Worm (Caenorhabditis elegans) whole organism, L4 larva: Measurements from ENCODE around the gene C35A5.4.

ENCODE experiments used
- D1046.2 ChIP-seq: fragments of 200-800 bp; sonication (Bioruptor generic); IDR thresholded peaks from 2 replicates; pipeline ENCODE4 v1.3.6; 2022; ENCODE audit warnings: missing genetic modification characterization, missing compliant biosample characterization
- F10B5.3 ChIP-seq: sonication (generic microtip); optimal IDR thresholded peaks from 2 replicates; lab custom pipeline; 2016; ENCODE audit warnings: mild to moderate bottlenecking, missing genetic modification characterization, missing compliant biosample characterization
- F37D6.2 ChIP-seq: sonication (generic microtip); optimal IDR thresholded peaks from 2 replicates; lab custom pipeline; 2016; ENCODE audit warnings: mild to moderate bottlenecking, missing genetic modification characterization, missing compliant biosample characterization
- F49E8.2 ChIP-seq: sonication (generic microtip); optimal IDR thresholded peaks from 2 replicates; lab custom pipeline; 2016; ENCODE audit warnings: missing compliant biosample characterization, mild to moderate bottlenecking, missing genetic modification characterization, borderline replicate concordance
- Y105C5A.15 ChIP-seq: fragments of 200-800 bp; sonication (Bioruptor generic); IDR thresholded peaks from 2 replicates; pipeline ENCODE4 v1.3.6; 2022; ENCODE audit warnings: missing genetic modification characterization, missing compliant biosample characterization
- Y5F2A.4 ChIP-seq: fragments of 200-800 bp; sonication (Bioruptor generic); optimal IDR thresholded peaks from 2 replicates; lab custom pipeline; 2018; ENCODE audit warnings: mild to moderate bottlenecking, missing genetic modification characterization, missing compliant biosample characterization
- Y75B8A.6 ChIP-seq: fragments of 200-800 bp; sonication (Bioruptor generic); IDR thresholded peaks from 2 replicates; pipeline ENCODE4 v1.3.6; 2022; ENCODE audit warnings: missing genetic modification reagents, missing genetic modification characterization, missing compliant biosample characterization
- ZK337.2 ChIP-seq: fragments of 200-800 bp; sonication (Bioruptor generic); IDR thresholded peaks from 2 replicates; pipeline ENCODE4 v1.3.6; 2022; ENCODE audit warnings: missing genetic modification reagents, missing genetic modification characterization, missing compliant biosample characterization
- aha-1 ChIP-seq: fragments of 150-350 bp; peaks from one replicate; lab custom pipeline; 2014; ENCODE audit warnings: missing biosample characterization, missing genetic modification characterization
- attf-4 ChIP-seq: sonication (generic microtip); optimal IDR thresholded peaks from 3 replicates; lab custom pipeline; 2017; ENCODE audit warnings: missing biosample characterization, missing genetic modification characterization
- ceh-20 ChIP-seq: fragments of 200-800 bp; sonication (Bioruptor generic); IDR thresholded peaks from 2 replicates; pipeline ENCODE4 v1.3.6; 2022; ENCODE audit warnings: missing genetic modification reagents, missing genetic modification characterization, missing compliant biosample characterization
- ceh-82 ChIP-seq: sonication (generic microtip); optimal IDR thresholded peaks from 2 replicates; lab custom pipeline; 2017; ENCODE audit warnings: missing biosample characterization, missing genetic modification characterization
- cey-2 ChIP-seq: sonication (generic microtip); optimal IDR thresholded peaks from 3 replicates; lab custom pipeline; 2017; ENCODE audit warnings: missing genetic modification characterization, mild to moderate bottlenecking, missing compliant biosample characterization, antibody characterized with exemption, borderline replicate concordance; ENCODE audit not compliant: insufficient read depth
- daf-12 ChIP-seq: fragments of 150-350 bp; optimal IDR thresholded peaks from 2 replicates; lab custom pipeline; 2014; ENCODE audit warnings: missing biosample characterization, missing genetic modification reagents, missing genetic modification characterization
- daf-16 ChIP-seq, 3 experiments: sonication (generic microtip); optimal IDR thresholded peaks; 2 replicates each; lab custom pipeline; 2016 to 2017; ENCODE audit warnings: missing genetic modification characterization in 3 of 3, missing genetic modification reagents in 3 of 3, mild to moderate bottlenecking in 2 of 3, missing compliant biosample characterization in 2 of 3, missing biosample characterization in 1 of 3, moderate library complexity in 1 of 3
- daf-19 ChIP-seq: fragments of 200-800 bp; sonication (Bioruptor generic); conservative IDR thresholded peaks from 2 replicates; pipeline ENCODE4 v1.3.6; 2022; ENCODE audit warnings: missing genetic modification characterization, missing compliant biosample characterization
- daf-8 ChIP-seq: fragments of 200-800 bp; sonication (Bioruptor generic); IDR thresholded peaks from 2 replicates; pipeline ENCODE4 v1.3.6; 2022; ENCODE audit warnings: missing genetic modification characterization, missing compliant biosample characterization
- dmd-9 ChIP-seq: fragments of 200-800 bp; sonication (Bioruptor generic); IDR thresholded peaks from 2 replicates; pipeline ENCODE4 v1.3.6; 2022; ENCODE audit warnings: missing genetic modification reagents, missing genetic modification characterization, missing compliant biosample characterization
- egl-43 ChIP-seq: fragments of 200-800 bp; sonication (Bioruptor generic); IDR thresholded peaks from 2 replicates; pipeline ENCODE4 v1.3.6; 2022; ENCODE audit warnings: missing genetic modification reagents, missing genetic modification characterization, missing compliant biosample characterization
- gei-8 ChIP-seq: fragments of 200-800 bp; sonication (Bioruptor generic); optimal IDR thresholded peaks from 2 replicates; lab custom pipeline; 2018; ENCODE audit warnings: mild to moderate bottlenecking, missing genetic modification characterization, missing compliant biosample characterization
- hif-1 ChIP-seq, 2 experiments: sonication (generic microtip); optimal IDR thresholded peaks; 2 replicates each; lab custom pipeline; 2016 to 2017; ENCODE audit warnings: missing compliant biosample characterization in 2 of 2, missing genetic modification characterization in 2 of 2, missing genetic modification reagents in 2 of 2, missing genotype in 2 of 2, mild to moderate bottlenecking in 1 of 2
- jun-1 ChIP-seq: fragments of 150-350 bp; optimal IDR thresholded peaks from 2 replicates; lab custom pipeline; 2014; ENCODE audit warnings: missing biosample characterization, missing genetic modification reagents, missing genetic modification characterization
- lin-15B ChIP-seq: fragments of 150-350 bp; sonication (generic microtip); optimal IDR thresholded peaks from 3 replicates; lab custom pipeline; 2014; ENCODE audit warnings: missing biosample characterization, missing genetic modification characterization
- lir-3 ChIP-seq: sonication (generic microtip); optimal IDR thresholded peaks from 2 replicates; lab custom pipeline; 2016; ENCODE audit warnings: mild to moderate bottlenecking, missing genetic modification characterization, missing compliant biosample characterization
- lsy-2 ChIP-seq, 2 experiments: fragments of 150-350 bp in 1 of 2; sonication (generic microtip) in 1 of 2; optimal IDR thresholded peaks; 2 replicates each; lab custom pipeline; 2014 to 2017; ENCODE audit warnings: missing biosample characterization in 2 of 2, missing genetic modification characterization in 2 of 2
- madf-5 ChIP-seq, 2 experiments: fragments of 200-800 bp; sonication (Bioruptor generic); IDR thresholded peaks; 2 replicates each; pipeline ENCODE4 v1.3.6; 2022; ENCODE audit warnings: missing compliant biosample characterization in 2 of 2, missing genetic modification characterization in 2 of 2
- mdt-29 ChIP-seq: fragments of 200-800 bp; sonication (Bioruptor generic); IDR thresholded peaks from 2 replicates; pipeline ENCODE4 v1.3.6; 2022; ENCODE audit warnings: missing genetic modification reagents, missing genetic modification characterization, missing compliant biosample characterization
- mes-2 ChIP-seq: sonication (generic microtip); optimal IDR thresholded peaks from 2 replicates; lab custom pipeline; 2016; ENCODE audit warnings: missing genotype, mild to moderate bottlenecking, missing genetic modification characterization, missing compliant biosample characterization; ENCODE audit not compliant: poor library complexity, severe bottlenecking
- mxl-2 ChIP-seq: fragments of 200-800 bp; sonication (Bioruptor generic); conservative IDR thresholded peaks from 2 replicates; pipeline ENCODE4 v1.3.6; 2022; ENCODE audit warnings: missing genetic modification reagents, missing genetic modification characterization, missing compliant biosample characterization
- mxl-3 ChIP-seq: fragments of 200-800 bp; sonication (Bioruptor generic); optimal IDR thresholded peaks from 2 replicates; lab custom pipeline; 2018; ENCODE audit warnings: mild to moderate bottlenecking, missing genetic modification characterization, missing compliant biosample characterization
- nhr-10 ChIP-seq: fragments of 150-350 bp; optimal IDR thresholded peaks from 2 replicates; lab custom pipeline; 2014; ENCODE audit warnings: missing biosample characterization, missing genetic modification characterization
- nhr-11 ChIP-seq: fragments of 150-350 bp; optimal IDR thresholded peaks from 2 replicates; lab custom pipeline; 2014; ENCODE audit warnings: missing biosample characterization, missing genetic modification characterization
- nhr-28 ChIP-seq: fragments of 150-350 bp; optimal IDR thresholded peaks from 2 replicates; lab custom pipeline; 2014; ENCODE audit warnings: missing biosample characterization, missing genetic modification characterization
- nhr-42 ChIP-seq: fragments of 200-800 bp; sonication (Bioruptor generic); IDR thresholded peaks from 2 replicates; pipeline ENCODE4 v1.3.6; 2022; ENCODE audit warnings: missing genetic modification characterization, missing compliant biosample characterization
- nhr-48 ChIP-seq: sonication (generic microtip); optimal IDR thresholded peaks from 2 replicates; lab custom pipeline; 2016; ENCODE audit warnings: mild to moderate bottlenecking, missing genetic modification characterization, missing compliant biosample characterization
- nhr-76 ChIP-seq: fragments of 150-350 bp; optimal IDR thresholded peaks from 2 replicates; lab custom pipeline; 2014; ENCODE audit warnings: missing biosample characterization, missing genetic modification characterization
- nhr-77 ChIP-seq: fragments of 150-350 bp; optimal IDR thresholded peaks from 2 replicates; lab custom pipeline; 2014; ENCODE audit warnings: missing biosample characterization, missing genetic modification characterization
- pha-4 ChIP-seq, 2 experiments: fragments of 150-350 bp in 1 of 2; fragments of 200-800 bp in 1 of 2; sonication (Bioruptor generic) in 1 of 2; IDR thresholded peaks in 1 of 2; optimal IDR thresholded peaks in 1 of 2; 2 replicates each; pipeline versions ENCODE4 v1.3.6 to Lab custom; 2014 to 2022; ENCODE audit warnings: missing genetic modification characterization in 2 of 2, missing genetic modification reagents in 2 of 2, missing biosample characterization in 1 of 2, missing compliant biosample characterization in 1 of 2
- set-16 ChIP-seq: fragments of 200-800 bp; sonication (Bioruptor generic); IDR thresholded peaks from 2 replicates; pipeline ENCODE4 v1.3.6; 2022; ENCODE audit warnings: missing genetic modification reagents, missing genetic modification characterization, missing compliant biosample characterization
- snpc-4 ChIP-seq: fragments of 150-350 bp; optimal IDR thresholded peaks from 2 replicates; lab custom pipeline; 2014; ENCODE audit warnings: missing biosample characterization, missing genetic modification characterization
- spr-1 ChIP-seq: sonication (generic microtip); optimal IDR thresholded peaks from 2 replicates; lab custom pipeline; 2016; ENCODE audit warnings: mild to moderate bottlenecking, missing genetic modification characterization, missing compliant biosample characterization
- vab-7 ChIP-seq: fragments of 200-800 bp; sonication (Bioruptor generic); IDR thresholded peaks from 2 replicates; pipeline ENCODE4 v1.3.6; 2022; ENCODE audit warnings: missing genetic modification reagents, missing genetic modification characterization, missing compliant biosample characterization
- zfp-3 ChIP-seq: fragments of 200-800 bp; sonication (Bioruptor generic); conservative IDR thresholded peaks from 2 replicates; pipeline ENCODE4 v1.3.6; 2022; ENCODE audit warnings: missing genetic modification reagents, missing genetic modification characterization, missing compliant biosample characterization
- zip-2 ChIP-seq: fragments of 150-350 bp; optimal IDR thresholded peaks from 2 replicates; lab custom pipeline; 2014; ENCODE audit warnings: missing biosample characterization, missing genetic modification characterization
- ztf-11 ChIP-seq: fragments of 150-350 bp; optimal IDR thresholded peaks from 2 replicates; lab custom pipeline; 2014; ENCODE audit warnings: missing biosample characterization, missing genetic modification characterization

The C35A5.4 gene

DNA sequence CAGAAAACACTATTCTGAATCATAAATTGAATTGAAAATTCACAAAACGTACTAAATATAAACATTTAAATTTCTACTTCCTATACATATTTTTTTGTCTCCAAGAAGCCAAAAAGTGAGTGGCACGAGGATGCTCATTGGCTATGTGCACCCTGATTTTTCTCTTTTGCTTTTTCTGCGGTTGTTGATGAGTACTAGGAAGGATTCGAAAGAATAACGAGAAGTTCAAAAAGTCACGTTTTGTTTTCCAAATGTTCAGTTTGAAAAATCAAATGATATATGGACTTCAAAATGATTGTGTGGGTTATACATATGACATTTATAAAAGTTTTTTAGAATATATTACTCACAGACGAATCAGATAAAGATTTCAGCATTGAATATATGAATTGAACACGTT, 32.1 kb upstream of the C35A5.4 start (continued):
- no peak for TF ChIP-seq vab-7 (GFP tag; lab: Robert Waterston, UW)
- TF ChIP-seq nhr-42 (GFP tag; lab: Robert Waterston, UW), result no peak
- TF ChIP-seq hif-1 (tag; optimal IDR thresholded peaks at IDR 0.05; lab: Kevin White, UChicago), result peak in 1 of 2 experiments; percentile 89
- no peak for TF ChIP-seq mdt-29
- no peak for TF ChIP-seq egl-43
- TF ChIP-seq cey-2 (tag; lab: Kevin White, UChicago), result no peak
- TF ChIP-seq nhr-10 (tag; lab: Kevin White, UChicago), result no peak
- TF ChIP-seq F49E8.2, result no peak
- TF ChIP-seq ceh-20 (GFP tag; lab: Robert Waterston, UW), result no peak
- TF ChIP-seq mes-2 (tag; lab: Kevin White, UChicago), result no peak
- no peak for TF ChIP-seq nhr-77 (tag; lab: Kevin White, UChicago)
- TF ChIP-seq ceh-82 (tag; lab: Kevin White, UChicago), result no peak
- TF ChIP-seq mxl-2 (GFP tag; lab: Robert Waterston, UW), result no peak
- no peak for TF ChIP-seq F37D6.2 (tag; lab: Kevin White, UChicago)
- TF ChIP-seq attf-4, result no peak
- no peak for TF ChIP-seq set-16 (GFP tag; lab: Robert Waterston, UW)
- TF ChIP-seq ZK337.2, result no peak
- TF ChIP-seq D1046.2, result no peak

DNA sequence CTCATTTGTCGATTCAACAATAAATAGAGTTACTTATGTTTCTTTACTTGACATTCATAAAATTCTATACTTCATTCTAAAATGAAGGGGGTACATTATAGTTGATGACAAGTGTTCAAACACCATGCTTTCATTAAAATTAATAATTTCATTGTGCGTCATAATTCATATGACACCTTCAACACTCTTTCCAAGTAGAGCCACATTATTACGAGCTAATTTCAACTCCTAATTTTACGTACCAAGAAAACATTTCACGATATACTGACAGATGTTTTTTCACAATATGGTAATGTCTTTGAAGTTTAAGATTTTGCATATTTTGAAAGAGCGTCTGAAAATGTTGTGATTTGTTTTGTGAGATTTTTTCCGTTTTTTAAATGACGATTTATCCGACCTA, 31.4 kb upstream of the C35A5.4 start:
- TF ChIP-seq nhr-48 (tag; lab: Kevin White, UChicago) (peak; percentile 0), zip-2 (tag; lab: Kevin White, UChicago) (no peak), aha-1 (tag; lab: Kevin White, UChicago) (peak; percentile 85), daf-19 (GFP tag; lab: Robert Waterston, UW) (no peak)

DNA sequence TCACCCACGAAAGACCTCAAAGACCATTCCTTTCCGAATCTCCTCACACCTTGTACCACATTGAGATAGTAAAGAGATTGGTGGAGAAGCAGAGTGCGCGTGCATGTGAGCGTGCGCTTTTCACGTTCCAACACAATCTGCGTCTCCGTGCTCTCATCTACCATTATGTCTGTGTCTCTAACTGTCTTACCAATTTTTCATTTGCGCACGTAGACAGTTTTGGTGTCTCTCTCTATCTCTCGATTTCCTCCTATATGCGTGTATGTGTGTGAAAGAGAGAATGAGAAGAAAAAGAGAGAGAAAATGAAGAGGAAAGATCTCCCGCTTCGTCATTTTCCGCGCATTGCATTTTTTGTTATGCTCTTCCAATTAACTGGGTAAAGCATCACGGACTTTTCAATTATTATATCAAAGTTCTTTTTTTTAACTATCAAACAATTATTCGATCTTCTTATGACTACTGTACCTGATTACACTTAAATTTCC, 30.2 kb upstream of the C35A5.4 start:
- peak; percentile 52 for TF ChIP-seq zip-2 (tag; lab: Kevin White, UChicago)
- TF ChIP-seq nhr-28 (tag; lab: Kevin White, UChicago), result peak; percentile 96
- TF ChIP-seq daf-19 (GFP tag; lab: Robert Waterston, UW), result no peak
- no peak for TF ChIP-seq Y105C5A.15
- no peak for TF ChIP-seq madf-5 (GFP tag; IDR thresholded peaks at IDR 0.05; lab: Robert Waterston, UW)
- TF ChIP-seq mxl-3 (GFP tag; lab: Kevin White, UChicago), result peak; percentile 92
- peak; percentile 57; the same call in 1 of the 2 replicates for TF ChIP-seq dmd-9 (GFP tag; lab: Robert Waterston, UW)
- TF ChIP-seq cey-2 (tag; lab: Kevin White, UChicago), result peak; percentile 89
- peak; percentile 89 to 95 for TF ChIP-seq lsy-2 (tag; optimal IDR thresholded peaks at IDR 0.05; lab: Kevin White, UChicago)
- TF ChIP-seq lir-3, result no peak
- TF ChIP-seq nhr-11 (tag; lab: Kevin White, UChicago), result peak; percentile 97
- TF ChIP-seq nhr-48 (tag; lab: Kevin White, UChicago), result peak; percentile 93
- TF ChIP-seq nhr-76 (tag; lab: Kevin White, UChicago), result peak; percentile 26
- TF ChIP-seq Y75B8A.6 (GFP tag; lab: Robert Waterston, UW), result 0 out of 2 replicates have a peak, but pooled peaks have one; percentile 68
- no peak for TF ChIP-seq F10B5.3
- TF ChIP-seq gei-8 (GFP tag; lab: Kevin White, UChicago), result peak; percentile 80
- TF ChIP-seq pha-4 (GFP tag; IDR thresholded peaks at IDR 0.05; lab: Robert Waterston, UW), result peak; percentile 75
- peak; percentile 89 for TF ChIP-seq pha-4 (tag; optimal IDR thresholded peaks at IDR 0.05; lab: Kevin White, UChicago)
- peak; percentile 86 for TF ChIP-seq jun-1 (tag; lab: Kevin White, UChicago)
- TF ChIP-seq daf-8 (GFP tag; lab: Robert Waterston, UW), result no peak
- no peak for TF ChIP-seq lin-15B (tag; lab: Kevin White, UChicago)
- no peak for TF ChIP-seq snpc-4 (tag; lab: Kevin White, UChicago)
- TF ChIP-seq ztf-11 (tag; lab: Kevin White, UChicago), result no peak
- peak; percentile 88 for TF ChIP-seq ceh-20 (GFP tag; lab: Robert Waterston, UW)
- TF ChIP-seq mes-2 (tag; lab: Kevin White, UChicago), result peak; percentile 81
- TF ChIP-seq daf-16 (GFP tag; optimal IDR thresholded peaks at IDR 0.05; lab: Kevin White, UChicago), result peak in 1 of 2 experiments; percentile 5
- TF ChIP-seq daf-16 (tag; optimal IDR thresholded peaks at IDR 0.05; lab: Kevin White, UChicago), result peak; percentile 69
- no peak for TF ChIP-seq daf-12 (tag; lab: Kevin White, UChicago)
- no peak for TF ChIP-seq set-16 (GFP tag; lab: Robert Waterston, UW)
- peak; percentile 52; the same call in 1 of the 2 replicates for TF ChIP-seq nhr-42 (GFP tag; lab: Robert Waterston, UW)
- no peak for TF ChIP-seq Y5F2A.4 (GFP tag; lab: Kevin White, UChicago)
- peak; percentile 98 to 100 for TF ChIP-seq hif-1 (tag; optimal IDR thresholded peaks at IDR 0.05; lab: Kevin White, UChicago)
- 0 out of 2 replicates have a peak, but pooled peaks have one; percentile 48 for TF ChIP-seq zfp-3 (GFP tag; lab: Robert Waterston, UW)
- TF ChIP-seq spr-1 (tag; lab: Kevin White, UChicago), result peak; percentile 48
